Worm (Caenorhabditis elegans): ENCODE measurements around the gene C25B8.8.

DNA sequence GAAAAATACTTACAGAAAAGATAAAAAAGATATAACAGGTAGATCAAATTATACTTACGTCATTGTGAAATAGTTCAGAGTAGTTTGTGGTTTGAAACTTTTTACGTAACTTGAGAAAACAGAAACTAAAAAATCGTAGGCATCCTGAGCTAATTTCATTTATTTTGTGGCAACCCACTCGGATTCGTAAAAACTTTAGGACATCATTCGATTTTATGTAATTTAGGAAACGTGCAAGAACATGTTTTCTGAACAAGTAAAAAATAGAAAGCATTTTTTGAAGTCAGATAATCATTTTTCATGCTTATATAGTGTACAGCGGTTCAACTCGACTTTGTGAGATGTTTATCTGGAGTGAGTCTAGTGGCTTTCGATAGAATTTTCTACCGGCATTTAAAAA lies 11.1 kb upstream of the C25B8.8 start, which contains the start of gene hic-1:
- no peak for TF ChIP-seq nhr-11 (tag; optimal IDR thresholded peaks at IDR 0.05)
- no peak for TF ChIP-seq F13H6.1 (tag; optimal IDR thresholded peaks at IDR 0.05)
- no peak for TF ChIP-seq ceh-48 (tag; optimal IDR thresholded peaks at IDR 0.05)
- TF ChIP-seq ahr-1 (tag; optimal IDR thresholded peaks at IDR 0.05) = no peak
- TF ChIP-seq fkh-10 (GFP tag; optimal IDR thresholded peaks at IDR 0.05) = no peak
- no peak for TF ChIP-seq pha-4 (tag; optimal IDR thresholded peaks at IDR 0.05)
- no peak for TF ChIP-seq elt-2 (tag; optimal IDR thresholded peaks at IDR 0.05)
- no peak for TF ChIP-seq ama-1 (optimal IDR thresholded peaks at IDR 0.05)
